Worm (Caenorhabditis elegans): ENCODE measurements around the gene Y110A2AL.7.

The Y110A2AL.7 gene

DNA sequence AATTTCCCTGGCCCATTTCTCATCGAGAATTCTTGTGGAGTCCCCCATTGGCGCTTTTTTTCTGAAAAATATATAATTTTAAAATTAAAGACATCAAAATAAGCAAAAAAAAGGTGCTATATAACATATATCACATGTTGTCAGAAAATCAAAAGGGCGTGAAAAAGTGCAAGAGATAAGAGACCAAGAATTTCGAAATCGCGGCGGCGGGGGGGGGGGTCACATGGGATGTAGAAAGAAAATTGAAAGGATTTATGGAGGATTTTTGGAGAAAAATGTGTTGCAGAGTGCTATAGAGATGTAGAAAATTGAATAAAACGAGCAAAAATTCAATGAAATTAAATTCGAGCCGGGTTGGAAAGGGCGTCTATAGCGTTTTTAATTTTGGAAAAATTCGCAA, 11.8 kb downstream of the Y110A2AL.7 start, which contains the start of gene K12H6.6:
Gene K12H6.6, minus strand, starts transcription at position 61 of the 400 bp plus-strand sequence.
- TF ChIP-seq ceh-28 (tag; optimal IDR thresholded peaks at IDR 0.05) (no peak), elt-2 (tag; optimal IDR thresholded peaks at IDR 0.05) (peak; percentile 17)

DNA sequence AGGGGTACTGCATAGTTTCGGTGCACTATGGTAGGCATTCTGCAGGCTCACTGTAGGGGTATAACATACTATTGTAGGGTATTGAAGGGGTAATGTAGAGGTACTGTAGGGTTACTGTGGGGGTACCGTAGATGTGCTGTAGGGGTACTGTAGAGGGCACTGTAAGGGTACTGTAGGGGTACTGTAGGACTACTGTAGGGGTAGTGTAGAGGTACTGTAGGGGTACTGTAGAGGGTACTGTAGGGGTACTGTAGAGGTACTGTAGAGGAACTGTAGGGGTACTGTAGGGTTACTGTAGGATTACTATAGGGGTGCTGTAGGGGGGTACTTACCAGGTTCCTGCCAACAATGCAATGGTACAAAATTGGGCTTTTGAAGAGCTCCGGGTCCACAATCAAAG, 12.8 kb downstream of the Y110A2AL.7 start:
- TF ChIP-seq elt-1 (tag; optimal IDR thresholded peaks at IDR 0.05) = no peak
- no peak for TF ChIP-seq ZK546.5 (tag; optimal IDR thresholded peaks at IDR 0.05)
- no peak for TF ChIP-seq unc-39 (tag; optimal IDR thresholded peaks at IDR 0.05)
- no peak for TF ChIP-seq ceh-28 (tag; optimal IDR thresholded peaks at IDR 0.05)
- no peak for TF ChIP-seq tbx-2 (tag; optimal IDR thresholded peaks at IDR 0.05)
- TF ChIP-seq nhr-237 (tag; optimal IDR thresholded peaks at IDR 0.05) = no peak
- TF ChIP-seq mdl-1 (tag; optimal IDR thresholded peaks at IDR 0.05) = no peak
- no peak for TF ChIP-seq ama-1 (optimal IDR thresholded peaks at IDR 0.05)
- no peak for TF ChIP-seq jun-1 (tag; optimal IDR thresholded peaks at IDR 0.05)
- TF ChIP-seq R02D3.7 (tag; optimal IDR thresholded peaks at IDR 0.05) = no peak
- TF ChIP-seq daf-12 (tag; optimal IDR thresholded peaks at IDR 0.05) = no peak
- no peak for TF ChIP-seq nhr-28 (tag; optimal IDR thresholded peaks at IDR 0.05)
- TF ChIP-seq pqm-1 (tag; optimal IDR thresholded peaks at IDR 0.05) = no peak
- TF ChIP-seq nhr-12 (tag; optimal IDR thresholded peaks at IDR 0.05) = no peak

- TF ChIP-seq nfya-1 (tag; optimal IDR thresholded peaks at IDR 0.05; ENCODE audit: insufficient read depth) = no peak
- TF ChIP-seq elt-3 (tag; optimal IDR thresholded peaks at IDR 0.05) = no peak
- TF ChIP-seq unc-39 (tag; optimal IDR thresholded peaks at IDR 0.05) = no peak
- TF ChIP-seq mdl-1 (tag; optimal IDR thresholded peaks at IDR 0.05) = no peak
- no peak for TF ChIP-seq daf-12 (tag; optimal IDR thresholded peaks at IDR 0.05)
- TF ChIP-seq R02D3.7 (tag; optimal IDR thresholded peaks at IDR 0.05) = no peak
- TF ChIP-seq nhr-12 (tag; optimal IDR thresholded peaks at IDR 0.05) = no peak
- no peak for TF ChIP-seq tbx-2 (tag; optimal IDR thresholded peaks at IDR 0.05)
- no peak for TF ChIP-seq fkh-10 (GFP tag; optimal IDR thresholded peaks at IDR 0.05)
- no peak for TF ChIP-seq ztf-11 (tag; optimal IDR thresholded peaks at IDR 0.05)
- TF ChIP-seq zag-1 (tag; optimal IDR thresholded peaks at IDR 0.05) = no peak
- TF ChIP-seq pha-4 (tag; optimal IDR thresholded peaks at IDR 0.05) = no peak
- no peak for TF ChIP-seq nhr-28 (tag; optimal IDR thresholded peaks at IDR 0.05)
- TF ChIP-seq ztf-4 (tag; optimal IDR thresholded peaks at IDR 0.05) = no peak
Observed at ce11 chrII:2829482-2829881, 13.5 kb downstream of the Y110A2AL.7 start.

ce11 chrII:2827859-2828403, 15.1 kb downstream of the Y110A2AL.7 start, which contains the start of gene K12H6.8:
K12H6.8 (plus strand) TSS chrII:2827896.
- TF ChIP-seq nhr-12 (tag; optimal IDR thresholded peaks at IDR 0.05) (no peak), nhr-76 (tag; optimal IDR thresholded peaks at IDR 0.05) (no peak), ZK546.5 (tag; optimal IDR thresholded peaks at IDR 0.05) (no peak), lsy-12 (tag; optimal IDR thresholded peaks at IDR 0.05) (no peak)

- TF ChIP-seq pha-4 (tag; optimal IDR thresholded peaks at IDR 0.05) = no peak
- no peak for TF ChIP-seq tbx-2 (tag; optimal IDR thresholded peaks at IDR 0.05)
- TF ChIP-seq ama-1 (optimal IDR thresholded peaks at IDR 0.05) = no peak
- TF ChIP-seq nfya-1 (tag; optimal IDR thresholded peaks at IDR 0.05; ENCODE audit: insufficient read depth) = no peak
- no peak for TF ChIP-seq nhr-67 (tag; optimal IDR thresholded peaks at IDR 0.05)
- TF ChIP-seq ceh-9 (tag; optimal IDR thresholded peaks at IDR 0.05) = no peak
- no peak for TF ChIP-seq fkh-10 (GFP tag; optimal IDR thresholded peaks at IDR 0.05)
- TF ChIP-seq egl-27 (tag; optimal IDR thresholded peaks at IDR 0.05) = no peak
- no peak for TF ChIP-seq skn-1 (tag; optimal IDR thresholded peaks at IDR 0.05)
- no peak for TF ChIP-seq zag-1 (tag; optimal IDR thresholded peaks at IDR 0.05)
- no peak for TF ChIP-seq nhr-23 (tag; optimal IDR thresholded peaks at IDR 0.05)
- no peak for TF ChIP-seq nhr-77 (tag; optimal IDR thresholded peaks at IDR 0.05)
- TF ChIP-seq fkh-2 (tag; optimal IDR thresholded peaks at IDR 0.05) = no peak
- TF ChIP-seq hmg-11 (tag; optimal IDR thresholded peaks at IDR 0.05) = no peak
- no peak for TF ChIP-seq lin-15B (tag; optimal IDR thresholded peaks at IDR 0.05)
- no peak for TF ChIP-seq nhr-11 (tag; optimal IDR thresholded peaks at IDR 0.05)
- no peak for TF ChIP-seq unc-39 (tag; optimal IDR thresholded peaks at IDR 0.05)
- no peak for TF ChIP-seq nhr-237 (tag; optimal IDR thresholded peaks at IDR 0.05)
- no peak for TF ChIP-seq pqm-1 (tag; optimal IDR thresholded peaks at IDR 0.05)
- no peak for TF ChIP-seq unc-62 (GFP tag; optimal IDR thresholded peaks at IDR 0.05)
Observed at ce11 chrII:2826073-2826472, 16.9 kb downstream of the Y110A2AL.7 start, which contains the start of gene K12H6.5. K12H6.5 (minus strand) TSS chrII:2826173.

All from whole organism, L3 larva.